Fruit fly (Drosophila melanogaster): ENCODE data around the gene MBD-like.

The MBD-like gene

dm6 chr3R:9548769-9549168 lies 10.8 kb upstream of the MBD-like start:
- TF ChIP-seq Hr4 (GFP tag; optimal IDR thresholded peaks at IDR 0.05) (no peak), fkh (GFP tag; optimal IDR thresholded peaks at IDR 0.05) (peak; percentile 22)

dm6 chr3R:9550265-9551012 lies 9.1 kb upstream of the MBD-like start:
- TF ChIP-seq Ets96B (tag; optimal IDR thresholded peaks at IDR 0.05) (peak; percentile 5), Lpt (GFP tag; optimal IDR thresholded peaks at IDR 0.05) (peak; percentile 3), fd59A (GFP tag; optimal IDR thresholded peaks at IDR 0.05) (no peak), Blimp-1 (GFP tag; optimal IDR thresholded peaks at IDR 0.05) (no peak), Eip93F (GFP tag; optimal IDR thresholded peaks at IDR 0.05) (peak; percentile 6), CG32006 (GFP tag; optimal IDR thresholded peaks at IDR 0.05) (no peak), CG7368 (GFP tag; optimal IDR thresholded peaks at IDR 0.05) (no peak), CG3032 (tag; optimal IDR thresholded peaks at IDR 0.05) (no peak), CG11762 (GFP tag; optimal IDR thresholded peaks at IDR 0.05; ENCODE audit: insufficient read depth) (no peak), CG8319 (GFP tag; optimal IDR thresholded peaks at IDR 0.05) (no peak), CG31627 (GFP tag; optimal IDR thresholded peaks at IDR 0.05) (no peak), ss (GFP tag; optimal IDR thresholded peaks at IDR 0.05) (peak in 1 of 2 experiments; percentile 25), eg (GFP tag; IDR thresholded peaks at IDR 0.05) (no peak), CG10631 (GFP tag; optimal IDR thresholded peaks at IDR 0.05) (no peak), acj6 (GFP tag; optimal IDR thresholded peaks at IDR 0.05) (no peak), salr (GFP tag; optimal IDR thresholded peaks at IDR 0.05) (no peak), Eip75B (GFP tag; optimal IDR thresholded peaks at IDR 0.05) (no peak), Sox102F (GFP tag; optimal IDR thresholded peaks at IDR 0.05) (peak; percentile 46), CG8119 (GFP tag; IDR thresholded peaks at IDR 0.05) (no peak), Met (GFP tag; optimal IDR thresholded peaks at IDR 0.05) (no peak), CG11902 (GFP tag; optimal IDR thresholded peaks at IDR 0.05) (no peak), CG16779 (tag; optimal IDR thresholded peaks at IDR 0.05) (peak; percentile 42), CG9139 (GFP tag; optimal IDR thresholded peaks at IDR 0.05) (peak; percentile 36), Smox (GFP tag; optimal IDR thresholded peaks at IDR 0.05) (no peak), CG6276 (GFP tag; optimal IDR thresholded peaks at IDR 0.05) (peak; percentile 27), fd85E (GFP tag; optimal IDR thresholded peaks at IDR 0.05) (no peak), dac (GFP tag; optimal IDR thresholded peaks at IDR 0.05) (no peak), Gug (GFP tag; IDR thresholded peaks at IDR 0.05) (no peak), lz (GFP tag; optimal IDR thresholded peaks at IDR 0.05) (no peak), Hr38 (GFP tag; optimal IDR thresholded peaks at IDR 0.05) (no peak), CG6854 (GFP tag; optimal IDR thresholded peaks at IDR 0.05) (no peak), CG4318 (GFP tag; optimal IDR thresholded peaks at IDR 0.05) (no peak), net (GFP tag; optimal IDR thresholded peaks at IDR 0.05) (peak; percentile 26), pdm3 (GFP tag; optimal IDR thresholded peaks at IDR 0.05) (no peak), fkh (GFP tag; optimal IDR thresholded peaks at IDR 0.05) (peak; percentile 29), CG1621 (tag; optimal IDR thresholded peaks at IDR 0.05) (no peak), achi (GFP tag; optimal IDR thresholded peaks at IDR 0.05) (no peak), CG6163 (GFP tag; IDR thresholded peaks at IDR 0.05) (no peak), Hr4 (GFP tag; optimal IDR thresholded peaks at IDR 0.05) (no peak), CG6808 (GFP tag; optimal IDR thresholded peaks at IDR 0.05) (no peak), CG15336 (GFP tag; IDR thresholded peaks at IDR 0.05) (no peak), CG6792 (GFP tag; optimal IDR thresholded peaks at IDR 0.05) (no peak), cyc (GFP tag; optimal IDR thresholded peaks at IDR 0.05) (no peak), Eip78C (GFP tag) (peak; percentile 82), Hr39 (GFP tag; optimal IDR thresholded peaks at IDR 0.05) (no peak), Ets21C (GFP tag; optimal IDR thresholded peaks at IDR 0.05) (no peak), svp (GFP tag) (peak; percentile 78), vri (GFP tag; optimal IDR thresholded peaks at IDR 0.05) (peak; percentile 70), dsx (GFP tag; optimal IDR thresholded peaks at IDR 0.05; ENCODE audit: poor library complexity, severe bottlenecking) (peak; percentile 79)
